Fruit fly (Drosophila melanogaster) whole organism, embryonic: ENCODE measurements around the gene Hsp70Ab.

Source experiments
- Antp ChIP-seq: fragments of 200-800 bp; sonication (Bioruptor generic); optimal IDR thresholded peaks from 3 replicates; lab custom pipeline; 2016; ENCODE audit warnings: missing biosample characterization, missing genetic modification characterization
- BEAF-32 ChIP-seq: fragments of 200-800 bp; sonication (Bioruptor generic); optimal IDR thresholded peaks from 3 replicates; lab custom pipeline; 2017; ENCODE audit warnings: missing biosample characterization, missing genetic modification characterization, mild to moderate bottlenecking, moderate library complexity, missing genetic modification reagents
- CG1024 ChIP-seq: fragments of 200-800 bp; sonication (Bioruptor generic); IDR thresholded peaks from 2 replicates; pipeline ENCODE4 v1.3.6; 2022; ENCODE audit warnings: missing biosample characterization, missing genetic modification characterization
- CG10267 ChIP-seq: fragments of 200-800 bp; sonication (Bioruptor generic); optimal IDR thresholded peaks from 2 replicates; lab custom pipeline; 2018; ENCODE audit warnings: missing biosample characterization, mild to moderate bottlenecking, missing genetic modification characterization, moderate library complexity
- CG10274 ChIP-seq: fragments of 200-800 bp; sonication (Bioruptor generic); optimal IDR thresholded peaks from 3 replicates; lab custom pipeline; 2017; ENCODE audit warnings: missing biosample characterization, mild to moderate bottlenecking, missing genetic modification characterization
- CG12769 ChIP-seq: fragments of 200-800 bp; sonication (Bioruptor generic); optimal IDR thresholded peaks from 2 replicates; lab custom pipeline; 2019; ENCODE audit warnings: missing biosample characterization, mild to moderate bottlenecking, missing genetic modification characterization, moderate library complexity
- CG13424 ChIP-seq: fragments of 200-800 bp; sonication (Bioruptor generic); optimal IDR thresholded peaks from 2 replicates; lab custom pipeline; 2019; ENCODE audit warnings: missing biosample characterization, mild to moderate bottlenecking, missing genetic modification characterization, moderate library complexity
- CG14050 ChIP-seq: fragments of 200-800 bp; sonication (Bioruptor generic); IDR thresholded peaks from 3 replicates; pipeline ENCODE4 v1.3.6; 2022; ENCODE audit warnings: missing biosample characterization, missing genetic modification characterization
- CG14710 ChIP-seq: fragments of 200-800 bp; sonication (Bioruptor generic); optimal IDR thresholded peaks from 3 replicates; lab custom pipeline; 2019; ENCODE audit warnings: missing biosample characterization, mild to moderate bottlenecking, missing genetic modification characterization, moderate library complexity
- CG14860 ChIP-seq: fragments of 200-800 bp; sonication (Bioruptor generic); IDR thresholded peaks from 3 replicates; pipeline ENCODE4 v1.3.6; 2022; ENCODE audit warnings: missing biosample characterization, missing genetic modification characterization; ENCODE audit not compliant: partially characterized antibody
- CG15514 ChIP-seq: fragments of 200-800 bp; sonication (Bioruptor generic); optimal IDR thresholded peaks from 3 replicates; lab custom pipeline; 2017; ENCODE audit warnings: missing biosample characterization, missing genetic modification characterization, mild to moderate bottlenecking, moderate library complexity, missing genetic modification reagents
- CG16779 ChIP-seq: fragments of 200-800 bp; sonication (Bioruptor generic); IDR thresholded peaks from 2 replicates; pipeline ENCODE4 v1.3.6; 2022; ENCODE audit warnings: missing biosample characterization, missing genetic modification characterization
- CG17186 ChIP-seq: fragments of 200-800 bp; sonication (Bioruptor generic); optimal IDR thresholded peaks from 3 replicates; lab custom pipeline; 2017; ENCODE audit warnings: missing biosample characterization, missing genetic modification reagents, missing genetic modification characterization
- CG17361 ChIP-seq: fragments of 200-800 bp; sonication (Bioruptor generic); IDR thresholded peaks from 3 replicates; pipeline ENCODE4 v1.3.6; 2022; ENCODE audit warnings: missing biosample characterization, missing genetic modification characterization
- CG17802 ChIP-seq: fragments of 200-800 bp; sonication (Bioruptor generic); optimal IDR thresholded peaks from 2 replicates; lab custom pipeline; 2018; ENCODE audit warnings: missing biosample characterization, mild to moderate bottlenecking, missing genetic modification characterization, moderate library complexity
- CG2116 ChIP-seq: fragments of 200-800 bp; sonication (Bioruptor generic); optimal IDR thresholded peaks from 3 replicates; lab custom pipeline; 2018; ENCODE audit warnings: missing biosample characterization, mild to moderate bottlenecking, missing genetic modification characterization
- CG31441 ChIP-seq: fragments of 200-800 bp; sonication (Bioruptor generic); IDR thresholded peaks from 2 replicates; pipeline ENCODE4 v1.3.6; 2022; ENCODE audit warnings: missing biosample characterization, missing genetic modification characterization
- CG34224 ChIP-seq: fragments of 200-800 bp; sonication (Bioruptor generic); IDR thresholded peaks from 3 replicates; pipeline ENCODE4 v1.3.6; 2022; ENCODE audit warnings: missing biosample characterization, missing genetic modification characterization; ENCODE audit not compliant: partially characterized antibody
- CG6272 ChIP-seq: fragments of 200-800 bp; sonication (Bioruptor generic); IDR thresholded peaks from 2 replicates; pipeline ENCODE4 v1.3.6; 2022; ENCODE audit warnings: missing biosample characterization, missing genetic modification characterization
- CG7271 ChIP-seq: fragments of 200-800 bp; sonication (Bioruptor generic); optimal IDR thresholded peaks from 2 replicates; lab custom pipeline; 2018; ENCODE audit warnings: missing biosample characterization, mild to moderate bottlenecking, missing genetic modification characterization, moderate library complexity
- CG8765 ChIP-seq: fragments of 200-800 bp; sonication (Bioruptor generic); IDR thresholded peaks from 2 replicates; pipeline ENCODE4 v1.3.6; 2022; ENCODE audit warnings: missing biosample characterization, missing genetic modification characterization
- CG9437 ChIP-seq: fragments of 200-800 bp; sonication (Bioruptor generic); optimal IDR thresholded peaks from 2 replicates; lab custom pipeline; 2018; ENCODE audit warnings: missing biosample characterization, mild to moderate bottlenecking, missing genetic modification characterization
- CG9797 ChIP-seq: fragments of 200-800 bp; sonication (Bioruptor generic); optimal IDR thresholded peaks from 3 replicates; lab custom pipeline; 2018; ENCODE audit warnings: missing biosample characterization, mild to moderate bottlenecking, missing genetic modification characterization
- CG9932 ChIP-seq: fragments of 200-800 bp; sonication (Bioruptor generic); IDR thresholded peaks from 2 replicates; pipeline ENCODE4 v1.3.6; 2022; ENCODE audit warnings: missing biosample characterization, missing genetic modification characterization
- D19A ChIP-seq: fragments of 200-800 bp; optimal IDR thresholded peaks from 3 replicates; lab custom pipeline; 2019; ENCODE audit warnings: missing biosample characterization, mild to moderate bottlenecking, missing genetic modification characterization, moderate library complexity
- Dad ChIP-seq: fragments of 200-800 bp; sonication (Bioruptor generic); optimal IDR thresholded peaks from 3 replicates; lab custom pipeline; 2016; ENCODE audit warnings: missing biosample characterization, missing genetic modification characterization
- ERR ChIP-seq: fragments of 200-800 bp; sonication (Bioruptor generic); optimal IDR thresholded peaks from 2 replicates; lab custom pipeline; 2016; ENCODE audit warnings: missing biosample characterization, missing genetic modification characterization
- H15 ChIP-seq: fragments of 200-800 bp; sonication (Bioruptor generic); IDR thresholded peaks from 3 replicates; pipeline ENCODE4 v1.3.6; 2022; ENCODE audit warnings: missing biosample characterization, missing genetic modification characterization
- HHEX ChIP-seq: fragments of 200-800 bp; sonication (Bioruptor generic); optimal IDR thresholded peaks from 3 replicates; lab custom pipeline; 2017; ENCODE audit warnings: missing biosample characterization, mild to moderate bottlenecking, missing genetic modification characterization, missing genetic modification reagents
- Hand ChIP-seq: fragments of 200-800 bp; sonication (Bioruptor generic); optimal IDR thresholded peaks from 2 replicates; lab custom pipeline; 2017; ENCODE audit warnings: mild to moderate bottlenecking, missing biosample characterization, missing genetic modification reagents, missing genetic modification characterization
- Pdp1 ChIP-seq, 2 experiments: fragments of 200-800 bp; sonication (Bioruptor generic); optimal IDR thresholded peaks; 3 replicates each; lab custom pipeline; 2016; ENCODE audit warnings: missing biosample characterization in 2 of 2, missing genetic modification characterization in 2 of 2, mild to moderate bottlenecking in 1 of 2, moderate library complexity in 1 of 2
- Ptx1 ChIP-seq: fragments of 200-800 bp; sonication (Bioruptor generic); IDR thresholded peaks from 2 replicates; pipeline ENCODE4 v1.3.6; 2022; ENCODE audit warnings: missing biosample characterization, missing genetic modification characterization
- Sox100B ChIP-seq: fragments of 200-800 bp; sonication (Bioruptor generic); optimal IDR thresholded peaks from 3 replicates; lab custom pipeline; 2018; ENCODE audit warnings: missing biosample characterization, mild to moderate bottlenecking, missing genetic modification characterization
- Sry-β ChIP-seq: fragments of 200-800 bp; sonication (Bioruptor generic); optimal IDR thresholded peaks from 2 replicates; lab custom pipeline; 2018; ENCODE audit warnings: missing biosample characterization, mild to moderate bottlenecking, missing genetic modification characterization, moderate library complexity
- Sry-δ ChIP-seq: fragments of 200-800 bp; sonication (Bioruptor generic); optimal IDR thresholded peaks from 2 replicates; lab custom pipeline; 2016; ENCODE audit warnings: missing biosample characterization, missing genetic modification characterization
- Usf ChIP-seq: fragments of 200-800 bp; sonication (Bioruptor generic); optimal IDR thresholded peaks from 2 replicates; lab custom pipeline; 2017; ENCODE audit warnings: missing genotype, missing biosample characterization, missing genetic modification characterization
- Vsx1 ChIP-seq: fragments of 200-800 bp; sonication (Bioruptor generic); optimal IDR thresholded peaks from 2 replicates; lab custom pipeline; 2017; ENCODE audit warnings: missing biosample characterization, mild to moderate bottlenecking, missing genetic modification characterization, missing genetic modification reagents
- btn ChIP-seq: fragments of 200-800 bp; sonication (Bioruptor generic); optimal IDR thresholded peaks from 2 replicates; lab custom pipeline; 2016; ENCODE audit warnings: missing biosample characterization, missing genetic modification characterization
- cas ChIP-seq: fragments of 200-800 bp; sonication (Bioruptor generic); IDR thresholded peaks from 2 replicates; pipeline ENCODE4 v1.3.6; 2022; ENCODE audit warnings: missing biosample characterization, missing genetic modification characterization
- crp ChIP-seq, 2 experiments: fragments of 200-800 bp; sonication (Bioruptor generic); optimal IDR thresholded peaks; 2 replicates in 1 of 2; 3 replicates in 1 of 2; lab custom pipeline; 2017; ENCODE audit warnings: missing biosample characterization in 2 of 2, missing genetic modification characterization in 2 of 2, mild to moderate bottlenecking in 1 of 2, moderate library complexity in 1 of 2
- eyg ChIP-seq: fragments of 200-800 bp; sonication (Bioruptor generic); optimal IDR thresholded peaks from 3 replicates; lab custom pipeline; 2016; ENCODE audit warnings: missing biosample characterization, missing genetic modification characterization
- ftz-f1 ChIP-seq: fragments of 200-800 bp; sonication (Bioruptor generic); optimal IDR thresholded peaks from 2 replicates; lab custom pipeline; 2016; ENCODE audit warnings: missing biosample characterization, missing genetic modification characterization
- gfzf ChIP-seq: fragments of 200-800 bp; sonication (Bioruptor generic); optimal IDR thresholded peaks from 2 replicates; lab custom pipeline; 2016; ENCODE audit warnings: missing biosample characterization, mild to moderate bottlenecking, missing genetic modification characterization, moderate library complexity
- grau ChIP-seq: fragments of 200-800 bp; optimal IDR thresholded peaks from 3 replicates; lab custom pipeline; 2019; ENCODE audit warnings: missing biosample characterization, mild to moderate bottlenecking, missing genetic modification characterization, moderate library complexity
- kay ChIP-seq: fragments of 200-800 bp; sonication (Bioruptor generic); optimal IDR thresholded peaks from 2 replicates; lab custom pipeline; 2016; ENCODE audit warnings: missing biosample characterization, missing genetic modification characterization
- nau ChIP-seq: fragments of 200-800 bp; sonication (Bioruptor generic); optimal IDR thresholded peaks from 3 replicates; lab custom pipeline; 2017; ENCODE audit warnings: missing biosample characterization, mild to moderate bottlenecking, missing genetic modification characterization, missing genetic modification reagents
- p53 ChIP-seq: fragments of 200-800 bp; sonication (Bioruptor generic); optimal IDR thresholded peaks from 2 replicates; lab custom pipeline; 2016; ENCODE audit warnings: missing biosample characterization, missing genetic modification characterization
- phol ChIP-seq: fragments of 200-800 bp; sonication (Bioruptor generic); optimal IDR thresholded peaks from 3 replicates; lab custom pipeline; 2018; ENCODE audit warnings: missing biosample characterization, mild to moderate bottlenecking, missing genetic modification characterization, moderate library complexity
- rib ChIP-seq: fragments of 200-800 bp; sonication (Bioruptor generic); IDR thresholded peaks from 2 replicates; pipeline ENCODE4 v1.3.6; 2022; ENCODE audit warnings: missing biosample characterization, missing genetic modification characterization
- stwl ChIP-seq: fragments of 200-800 bp; sonication (Bioruptor generic); optimal IDR thresholded peaks from 3 replicates; lab custom pipeline; 2018; ENCODE audit warnings: missing biosample characterization, mild to moderate bottlenecking, missing genetic modification characterization, moderate library complexity
- yki ChIP-seq: fragments of >200 bp; optimal IDR thresholded peaks from 3 replicates; lab custom pipeline; 2018

Gene Hsp70Ab

dm6 chr3R:11974631-11975030, 16.3 kb downstream of the Hsp70Ab start, which contains the start of gene Tango9 (continued):
- TF ChIP-seq CG8765 (no peak), crp (GFP tag; optimal IDR thresholded peaks at IDR 0.05; lab: Kevin White, UChicago) (peak in 1 of 2 experiments; percentile 13), CG14860 (GFP tag; lab: Robert Waterston, UW) (no peak), CG17186 (GFP tag; lab: Kevin White, UChicago) (peak; percentile 12), gfzf (GFP tag; lab: Kevin White, UChicago) (peak; percentile 92), CG12769 (tag; lab: Kevin White, UChicago) (no peak), CG10274 (peak; percentile 60), CG9932 (GFP tag; lab: Robert Waterston, UW) (no peak), CG9797 (GFP tag; lab: Kevin White, UChicago) (peak; percentile 84), ftz-f1 (peak; percentile 11), CG10267 (tag; lab: Kevin White, UChicago) (peak; percentile 39), eyg (GFP tag; lab: Kevin White, UChicago) (no peak), kay (GFP tag; lab: Kevin White, UChicago) (no peak), CG9437 (GFP tag; lab: Kevin White, UChicago) (no peak), H15 (GFP tag; lab: Robert Waterston, UW) (no peak), Antp (GFP tag; lab: Kevin White, UChicago) (no peak), CG34224 (GFP tag; lab: Robert Waterston, UW) (no peak), ERR (GFP tag; lab: Kevin White, UChicago) (no peak), phol (tag; lab: Kevin White, UChicago) (peak; percentile 39), CG15514 (GFP tag; lab: Kevin White, UChicago) (peak; percentile 62), rib (GFP tag; lab: Robert Waterston, UW) (peak; percentile 45; the same call in 1 of the 2 replicates), CG14050 (no peak), CG17802 (peak; percentile 95), Vsx1 (GFP tag; lab: Kevin White, UChicago) (no peak), nau (GFP tag; lab: Kevin White, UChicago) (no peak), CG31441 (GFP tag; lab: Robert Waterston, UW) (no peak), yki (lab: Kevin White, UChicago) (no peak), Ptx1 (no peak), Hand (GFP tag; lab: Kevin White, UChicago) (no peak), grau (peak; percentile 13), Sry-β (GFP tag; lab: Kevin White, UChicago) (no peak), Sox100B (no peak), HHEX (GFP tag; lab: Kevin White, UChicago) (no peak), p53 (GFP tag; lab: Kevin White, UChicago) (peak; percentile 9), CG13424 (tag; lab: Kevin White, UChicago) (peak; percentile 1), CG6272 (GFP tag; lab: Robert Waterston, UW) (no peak), CG7271 (tag; lab: Kevin White, UChicago) (no peak), CG17361 (GFP tag; lab: Robert Waterston, UW) (0 out of 3 replicates have a peak, but pooled peaks have one; percentile 11), Dad (GFP tag; lab: Kevin White, UChicago) (no peak), CG2116 (peak; percentile 54), Pdp1 (GFP tag; optimal IDR thresholded peaks at IDR 0.05; lab: Kevin White, UChicago) (peak in 1 of 2 experiments; percentile 18), CG1024 (GFP tag; lab: Robert Waterston, UW) (no peak), D19A (tag; lab: Kevin White, UChicago) (no peak), btn (GFP tag; lab: Kevin White, UChicago) (no peak), stwl (peak; percentile 83), cas (GFP tag; lab: Robert Waterston, UW) (no peak), Usf (GFP tag; lab: Kevin White, UChicago) (no peak), CG14710 (tag; lab: Kevin White, UChicago) (peak; percentile 59), CG16779 (GFP tag; lab: Robert Waterston, UW) (no peak), Sry-δ (peak; percentile 44), BEAF-32 (GFP tag; lab: Kevin White, UChicago) (peak; percentile 38)
